Worm (Caenorhabditis elegans): Measurements from ENCODE around the gene lmtr-2.

DNA sequence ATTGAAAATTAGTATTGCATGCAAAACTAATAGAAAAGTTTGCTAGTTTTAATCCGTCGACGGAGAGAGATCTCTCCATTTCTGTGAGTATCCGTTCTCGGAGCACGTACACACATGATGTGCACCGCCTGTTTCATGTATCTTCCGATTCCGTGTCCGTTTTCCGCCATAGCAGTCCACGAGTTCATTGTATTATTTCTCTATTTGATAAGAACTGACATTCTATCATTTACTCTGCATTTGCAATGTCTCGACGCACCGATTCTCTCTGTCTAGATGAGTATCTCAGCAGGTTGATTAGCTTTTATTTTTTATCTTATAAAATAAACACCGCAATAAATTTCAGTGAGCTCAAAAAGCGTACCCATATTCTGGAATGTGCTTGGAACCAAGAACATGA is 8.0 kb upstream of the lmtr-2 start:
- TF ChIP-seq R02D3.7 (tag; optimal IDR thresholded peaks at IDR 0.05): no peak
- no peak for TF ChIP-seq nhr-12 (tag; optimal IDR thresholded peaks at IDR 0.05)
- TF ChIP-seq nhr-23 (tag; optimal IDR thresholded peaks at IDR 0.05): no peak
- TF ChIP-seq snpc-4 (tag; optimal IDR thresholded peaks at IDR 0.05): no peak
- no peak for TF ChIP-seq lin-39 (tag; optimal IDR thresholded peaks at IDR 0.05)
- no peak for TF ChIP-seq nhr-11 (tag; optimal IDR thresholded peaks at IDR 0.05)

All from whole organism, L2 larva.